Worm (Caenorhabditis elegans): ENCODE data around the gene K05B2.2.

- TF ChIP-seq nhr-12 (tag; optimal IDR thresholded peaks at IDR 0.05) (no peak), skn-1 (tag; optimal IDR thresholded peaks at IDR 0.05) (no peak), lin-13 (GFP tag; optimal IDR thresholded peaks at IDR 0.05) (no peak), mab-9 (GFP tag; IDR thresholded peaks at IDR 0.05) (no peak), pqm-1 (tag; optimal IDR thresholded peaks at IDR 0.05) (no peak)
These were observed 25.9 kb upstream of the K05B2.2 start for ce11 chrX:4879998-4880397.

Data from whole organism, L1 larva.